Worm (Caenorhabditis elegans) whole organism, L1 larva: ENCODE data around the gene F28H6.6.
A peak's percentile ranks its signal among the peaks of the same experiment; 100 is the strongest.

Experiments used
- C16A3.4 ChIP-seq: fragments of 150-350 bp; optimal IDR thresholded peaks from 2 replicates; lab custom pipeline; 2014; ENCODE audit warnings: missing biosample characterization, missing genetic modification characterization
- C34B4.2 ChIP-seq: sonication (generic microtip); optimal IDR thresholded peaks from 2 replicates; lab custom pipeline; 2017; ENCODE audit warnings: mild to moderate bottlenecking, missing genetic modification characterization, missing compliant biosample characterization
- aly-2 ChIP-seq: fragments of 150-350 bp; optimal IDR thresholded peaks from 2 replicates; lab custom pipeline; 2014; ENCODE audit warnings: missing biosample characterization, missing genetic modification characterization
- ama-1 ChIP-seq: fragments of 150-350 bp; optimal IDR thresholded peaks from 2 replicates; lab custom pipeline; 2014
- blmp-1 ChIP-seq: fragments of 150-350 bp; optimal IDR thresholded peaks from 2 replicates; lab custom pipeline; 2014; ENCODE audit warnings: missing biosample characterization, missing genetic modification characterization
- dpl-1 ChIP-seq, 3 experiments: fragments of 150-350 bp in 2 of 3; sonication (generic microtip) in 1 of 3; optimal IDR thresholded peaks; 2 replicates each; lab custom pipeline; 2014 to 2017; ENCODE audit warnings: missing biosample characterization in 3 of 3, missing genetic modification characterization in 3 of 3, missing genetic modification reagents in 3 of 3
- dsc-1 ChIP-seq: sonication (generic microtip); optimal IDR thresholded peaks from 2 replicates; lab custom pipeline; 2016; ENCODE audit warnings: mild to moderate bottlenecking, missing genetic modification characterization, missing compliant biosample characterization
- efl-1 ChIP-seq, 4 experiments: fragments of 150-350 bp; optimal IDR thresholded peaks in 3 of 4; peaks in 1 of 4; 1 replicate in 1 of 4; 2 replicates in 3 of 4; lab custom pipeline; 2014; ENCODE audit warnings: missing biosample characterization in 2 of 4, missing genetic modification characterization in 2 of 4, missing genetic modification reagents in 2 of 4
- efl-3 ChIP-seq: fragments of 200-800 bp; sonication (Bioruptor generic); optimal IDR thresholded peaks from 2 replicates; lab custom pipeline; 2018; ENCODE audit warnings: mild to moderate bottlenecking, missing genetic modification characterization, missing compliant biosample characterization
- egl-13 ChIP-seq: sonication (generic microtip); optimal IDR thresholded peaks from 2 replicates; lab custom pipeline; 2016; ENCODE audit warnings: missing genotype, missing genetic modification reagents, missing genetic modification characterization, missing compliant biosample characterization
- elt-2 ChIP-seq: sonication (generic microtip); optimal IDR thresholded peaks from 2 replicates; lab custom pipeline; 2016; ENCODE audit warnings: missing genetic modification characterization, mild to moderate bottlenecking, inconsistent platforms, missing compliant biosample characterization, missing genetic modification reagents
- elt-3 ChIP-seq, 6 experiments: fragments of 150-350 bp in 1 of 6; sonication (generic microtip); optimal IDR thresholded peaks; 2 replicates each; lab custom pipeline; 2017 to 2018; ENCODE audit warnings: missing biosample characterization in 6 of 6, missing genetic modification characterization in 6 of 6, inconsistent platforms in 1 of 6
- ets-5 ChIP-seq: fragments of 200-800 bp; sonication (Bioruptor generic); IDR thresholded peaks from 2 replicates; pipeline ENCODE4 v1.3.6; 2022; ENCODE audit warnings: missing genetic modification characterization, missing compliant biosample characterization
- fkh-8 ChIP-seq: sonication (generic microtip); optimal IDR thresholded peaks from 2 replicates; lab custom pipeline; 2016; ENCODE audit warnings: mild to moderate bottlenecking, missing genetic modification characterization, missing compliant biosample characterization
- fos-1 ChIP-seq: fragments of 150-350 bp; optimal IDR thresholded peaks from 2 replicates; lab custom pipeline; 2014; ENCODE audit warnings: missing biosample characterization, missing genetic modification characterization
- grh-1 ChIP-seq: fragments of 200-800 bp; sonication (Bioruptor generic); IDR thresholded peaks from 2 replicates; pipeline ENCODE4 v1.3.6; 2022; ENCODE audit warnings: missing genetic modification reagents, missing genetic modification characterization, missing compliant biosample characterization
- hlh-17 ChIP-seq: fragments of 200-800 bp; sonication (Bioruptor generic); optimal IDR thresholded peaks from 2 replicates; lab custom pipeline; 2018; ENCODE audit warnings: missing genetic modification characterization, mild to moderate bottlenecking, missing compliant biosample characterization, moderate library complexity, borderline replicate concordance
- hlh-4 ChIP-seq: sonication (generic microtip); optimal IDR thresholded peaks from 2 replicates; lab custom pipeline; 2016; ENCODE audit warnings: mild to moderate bottlenecking, missing genetic modification characterization, missing compliant biosample characterization
- hpl-2 ChIP-seq: fragments of 150-350 bp; optimal IDR thresholded peaks from 2 replicates; lab custom pipeline; 2014; ENCODE audit warnings: missing biosample characterization, missing genetic modification reagents, missing genetic modification characterization
- irx-1 ChIP-seq: sonication (generic microtip); optimal IDR thresholded peaks from 2 replicates; lab custom pipeline; 2016; ENCODE audit warnings: missing genetic modification characterization, missing compliant biosample characterization
- isw-1 ChIP-seq: fragments of 200-800 bp; sonication (Bioruptor generic); IDR thresholded peaks from 2 replicates; pipeline ENCODE4 v1.3.6; 2022; ENCODE audit warnings: missing genetic modification characterization, missing compliant biosample characterization
- jun-1 ChIP-seq: fragments of 150-350 bp; optimal IDR thresholded peaks from 2 replicates; lab custom pipeline; 2014; ENCODE audit warnings: missing biosample characterization, missing genetic modification reagents, missing genetic modification characterization
- lin-13 ChIP-seq: fragments of 150-350 bp; optimal IDR thresholded peaks from 2 replicates; lab custom pipeline; 2014; ENCODE audit warnings: missing biosample characterization, missing genetic modification reagents, missing genetic modification characterization
- lin-14 ChIP-seq: fragments of 200-800 bp; sonication (Bioruptor generic); optimal IDR thresholded peaks from 2 replicates; lab custom pipeline; 2018; ENCODE audit warnings: mild to moderate bottlenecking, missing genetic modification characterization, moderate library complexity, missing compliant biosample characterization
- lin-35 ChIP-seq, 2 experiments: fragments of 150-350 bp; optimal IDR thresholded peaks; 2 replicates each; lab custom pipeline; 2014; ENCODE audit warnings: missing biosample characterization in 2 of 2, missing genetic modification characterization in 2 of 2, missing genetic modification reagents in 2 of 2
- lin-39 ChIP-seq: fragments of 150-350 bp; optimal IDR thresholded peaks from 2 replicates; lab custom pipeline; 2014; ENCODE audit warnings: missing biosample characterization, missing genetic modification reagents, missing genetic modification characterization
- mdl-1 ChIP-seq, 2 experiments: fragments of 150-350 bp; optimal IDR thresholded peaks; 2 replicates each; lab custom pipeline; 2014 to 2017; ENCODE audit warnings: missing biosample characterization in 2 of 2, missing genetic modification characterization in 2 of 2, inconsistent platforms in 1 of 2
- mef-2 ChIP-seq: fragments of 150-350 bp; optimal IDR thresholded peaks from 2 replicates; lab custom pipeline; 2014; ENCODE audit warnings: missing biosample characterization, missing genetic modification characterization
- nhr-20 ChIP-seq: sonication (generic microtip); optimal IDR thresholded peaks from 2 replicates; lab custom pipeline; 2016; ENCODE audit warnings: mild to moderate bottlenecking, missing genetic modification characterization, missing compliant biosample characterization
- nhr-47 ChIP-seq: sonication (generic microtip); optimal IDR thresholded peaks from 2 replicates; lab custom pipeline; 2016; ENCODE audit warnings: mild to moderate bottlenecking, missing genetic modification characterization, moderate library complexity, missing compliant biosample characterization
- nhr-71 ChIP-seq: sonication (generic microtip); optimal IDR thresholded peaks from 2 replicates; lab custom pipeline; 2016; ENCODE audit warnings: mild to moderate bottlenecking, missing genetic modification characterization, moderate library complexity, missing compliant biosample characterization
- nhr-77 ChIP-seq: fragments of 150-350 bp; optimal IDR thresholded peaks from 2 replicates; lab custom pipeline; 2014; ENCODE audit warnings: missing biosample characterization, missing genetic modification characterization
- nhr-84 ChIP-seq: sonication (generic microtip); optimal IDR thresholded peaks from 2 replicates; lab custom pipeline; 2017; ENCODE audit warnings: missing biosample characterization, missing genetic modification characterization
- pag-3 ChIP-seq: sonication (generic microtip); optimal IDR thresholded peaks from 2 replicates; lab custom pipeline; 2017; ENCODE audit warnings: missing genetic modification characterization, mild to moderate bottlenecking, missing compliant biosample characterization, antibody characterized with exemption, borderline replicate concordance; ENCODE audit not compliant: insufficient read depth
- pax-3 ChIP-seq: fragments of 200-800 bp; sonication (Bioruptor generic); optimal IDR thresholded peaks from 2 replicates; lab custom pipeline; 2018; ENCODE audit warnings: mild to moderate bottlenecking, missing genetic modification characterization, moderate library complexity, missing compliant biosample characterization
- skn-1 ChIP-seq: fragments of 150-350 bp; optimal IDR thresholded peaks from 2 replicates; lab custom pipeline; 2014; ENCODE audit warnings: missing biosample characterization, missing genetic modification characterization
- snpc-4 ChIP-seq: fragments of 150-350 bp; optimal IDR thresholded peaks from 2 replicates; lab custom pipeline; 2014; ENCODE audit warnings: missing biosample characterization, missing genetic modification characterization
- sox-4 ChIP-seq: sonication (generic microtip); optimal IDR thresholded peaks from 2 replicates; lab custom pipeline; 2016; ENCODE audit warnings: missing genetic modification characterization, missing compliant biosample characterization
- sptf-1 ChIP-seq: fragments of 150-350 bp; optimal IDR thresholded peaks from 2 replicates; lab custom pipeline; 2014; ENCODE audit warnings: missing biosample characterization, missing genetic modification characterization
- sup-37 ChIP-seq: fragments of 200-800 bp; sonication (Bioruptor generic); optimal IDR thresholded peaks from 2 replicates; lab custom pipeline; 2018; ENCODE audit warnings: mild to moderate bottlenecking, missing genetic modification characterization, missing compliant biosample characterization
- swsn-7 ChIP-seq: sonication (generic microtip); optimal IDR thresholded peaks from 2 replicates; lab custom pipeline; 2016; ENCODE audit warnings: missing genetic modification characterization, missing compliant biosample characterization
- tlp-1 ChIP-seq: fragments of 150-350 bp; optimal IDR thresholded peaks from 2 replicates; lab custom pipeline; 2014; ENCODE audit warnings: missing biosample characterization, missing genetic modification characterization
- unc-130 ChIP-seq: fragments of 150-350 bp; optimal IDR thresholded peaks from 2 replicates; lab custom pipeline; 2017; ENCODE audit warnings: missing biosample characterization, missing genetic modification characterization, inconsistent platforms
- unc-30 ChIP-seq: sonication (generic microtip); optimal IDR thresholded peaks from 2 replicates; lab custom pipeline; 2017; ENCODE audit warnings: missing biosample characterization, missing genetic modification characterization
- unc-62 ChIP-seq: fragments of 150-350 bp; optimal IDR thresholded peaks from 2 replicates; lab custom pipeline; 2014; ENCODE audit warnings: missing biosample characterization, missing genetic modification reagents, missing genetic modification characterization
- unc-86 ChIP-seq: sonication (generic microtip); optimal IDR thresholded peaks from 2 replicates; lab custom pipeline; 2016; ENCODE audit warnings: missing genetic modification characterization, missing compliant biosample characterization
- unc-98 ChIP-seq: fragments of 200-800 bp; sonication (Bioruptor generic); IDR thresholded peaks from 2 replicates; pipeline ENCODE4 v1.3.6; 2022; ENCODE audit warnings: missing genetic modification characterization, missing compliant biosample characterization
- vab-15 ChIP-seq: sonication (generic microtip); optimal IDR thresholded peaks from 2 replicates; lab custom pipeline; 2017; ENCODE audit warnings: missing genotype, mild to moderate bottlenecking, missing genetic modification characterization, missing compliant biosample characterization
- xbp-1 ChIP-seq: sonication (generic microtip); optimal IDR thresholded peaks from 2 replicates; lab custom pipeline; 2016; ENCODE audit warnings: missing genetic modification characterization, missing compliant biosample characterization
- zag-1 ChIP-seq: fragments of 150-350 bp; optimal IDR thresholded peaks from 2 replicates; lab custom pipeline; 2014; ENCODE audit warnings: missing biosample characterization, missing genetic modification characterization

Gene F28H6.6

ce11 chrX:14146740-14147140 lies 21.1 kb upstream of the F28H6.6 start (continued):
- TF ChIP-seq C16A3.4 (tag; lab: Kevin White, UChicago) (peak; percentile 86), pax-3 (tag; lab: Kevin White, UChicago) (no peak), mdl-1 (tag; optimal IDR thresholded peaks at IDR 0.05; lab: Kevin White, UChicago) (peak in 1 of 2 experiments; percentile 84), unc-130 (tag; lab: Kevin White, UChicago) (peak; percentile 64), sptf-1 (tag; lab: Kevin White, UChicago) (no peak), zag-1 (tag; lab: Kevin White, UChicago) (no peak), hlh-17 (GFP tag; lab: Kevin White, UChicago) (no peak), vab-15 (tag; lab: Kevin White, UChicago) (no peak), fkh-8 (tag; lab: Kevin White, UChicago) (peak; percentile 84), nhr-47 (tag; lab: Kevin White, UChicago) (peak; percentile 77), unc-62 (no peak), elt-3 (tag; optimal IDR thresholded peaks at IDR 0.05; lab: Kevin White, UChicago) (peak in 3 of 6 experiments; percentile 64 to 90 (median 75)), skn-1 (tag; lab: Kevin White, UChicago) (peak; percentile 81), dpl-1 (GFP tag; optimal IDR thresholded peaks at IDR 0.05; lab: Kevin White, UChicago) (peak in 2 of 3 experiments; percentile 49 to 52), hpl-2 (peak; percentile 43), elt-2 (tag; lab: Kevin White, UChicago) (peak; percentile 43), unc-98 (GFP tag; lab: Robert Waterston, UW) (no peak), mef-2 (tag; lab: Kevin White, UChicago) (peak; percentile 32), ama-1 (lab: Kevin White, UChicago) (peak; percentile 11), pag-3 (tag; lab: Kevin White, UChicago) (peak; percentile 72), blmp-1 (peak; percentile 91), aly-2 (no peak), isw-1 (GFP tag; lab: Robert Waterston, UW) (peak; percentile 7; the same call in 1 of the 2 replicates), tlp-1 (tag; lab: Kevin White, UChicago) (no peak), efl-3 (GFP tag; lab: Kevin White, UChicago) (no peak), egl-13 (tag; lab: Kevin White, UChicago) (no peak), swsn-7 (tag; lab: Kevin White, UChicago) (peak; percentile 75), jun-1 (tag; lab: Kevin White, UChicago) (peak; percentile 43)

- no peak for TF ChIP-seq hpl-2
- TF ChIP-seq pax-3 (tag; lab: Kevin White, UChicago): no peak
- peak; percentile 21 for TF ChIP-seq lin-14 (GFP tag; lab: Kevin White, UChicago)
- TF ChIP-seq elt-2 (tag; lab: Kevin White, UChicago): peak; percentile 21
- peak; percentile 33 for TF ChIP-seq C16A3.4 (tag; lab: Kevin White, UChicago)
- no peak for TF ChIP-seq unc-130 (tag; lab: Kevin White, UChicago)
- TF ChIP-seq zag-1 (tag; lab: Kevin White, UChicago): no peak
- no peak for TF ChIP-seq sup-37 (GFP tag; lab: Kevin White, UChicago)
- no peak for TF ChIP-seq C34B4.2 (tag; lab: Kevin White, UChicago)
- TF ChIP-seq lin-39 (tag; lab: Kevin White, UChicago): no peak
- no peak for TF ChIP-seq nhr-20 (tag; lab: Kevin White, UChicago)
- TF ChIP-seq unc-62: no peak
- no peak for TF ChIP-seq xbp-1 (tag; lab: Kevin White, UChicago)
- TF ChIP-seq efl-1 (optimal IDR thresholded peaks at IDR 0.05; lab: Kevin White, UChicago): no peak
- no peak for TF ChIP-seq efl-1 (GFP tag; optimal IDR thresholded peaks at IDR 0.05 in 1 of 2; lab: Kevin White, UChicago)
- TF ChIP-seq lin-13 (GFP tag; lab: Kevin White, UChicago): no peak
- no peak for TF ChIP-seq dsc-1 (tag; lab: Kevin White, UChicago)
- TF ChIP-seq nhr-84 (tag; lab: Kevin White, UChicago): no peak
- TF ChIP-seq fos-1: no peak
- TF ChIP-seq irx-1 (tag; lab: Kevin White, UChicago): no peak
- no peak for TF ChIP-seq unc-30 (tag; lab: Kevin White, UChicago)
- TF ChIP-seq nhr-77 (tag; lab: Kevin White, UChicago): no peak
- TF ChIP-seq skn-1 (tag; lab: Kevin White, UChicago): no peak
- TF ChIP-seq unc-86 (tag; lab: Kevin White, UChicago): no peak
- TF ChIP-seq nhr-71: no peak
- TF ChIP-seq mdl-1 (tag; optimal IDR thresholded peaks at IDR 0.05; lab: Kevin White, UChicago): peak in 1 of 2 experiments; percentile 11
- TF ChIP-seq hlh-4 (tag; lab: Kevin White, UChicago): no peak
- peak in 1 of 2 experiments; percentile 37 for TF ChIP-seq lin-35 (GFP tag; optimal IDR thresholded peaks at IDR 0.05; lab: Kevin White, UChicago)
- TF ChIP-seq ets-5 (GFP tag; lab: Robert Waterston, UW): no peak
- TF ChIP-seq nhr-47 (tag; lab: Kevin White, UChicago): no peak
- no peak for TF ChIP-seq snpc-4 (tag; lab: Kevin White, UChicago)
- no peak for TF ChIP-seq sox-4
- TF ChIP-seq blmp-1: no peak
- no peak for TF ChIP-seq grh-1 (GFP tag; lab: Robert Waterston, UW)
Observed at ce11 chrX:14145634-14146033, 20.0 kb upstream of the F28H6.6 start.
